Fruit fly (Drosophila melanogaster): ENCODE measurements around the gene CG42249.
A peak's percentile ranks its signal among the peaks of the same experiment; 100 is the strongest.

The CG42249 gene

DNA sequence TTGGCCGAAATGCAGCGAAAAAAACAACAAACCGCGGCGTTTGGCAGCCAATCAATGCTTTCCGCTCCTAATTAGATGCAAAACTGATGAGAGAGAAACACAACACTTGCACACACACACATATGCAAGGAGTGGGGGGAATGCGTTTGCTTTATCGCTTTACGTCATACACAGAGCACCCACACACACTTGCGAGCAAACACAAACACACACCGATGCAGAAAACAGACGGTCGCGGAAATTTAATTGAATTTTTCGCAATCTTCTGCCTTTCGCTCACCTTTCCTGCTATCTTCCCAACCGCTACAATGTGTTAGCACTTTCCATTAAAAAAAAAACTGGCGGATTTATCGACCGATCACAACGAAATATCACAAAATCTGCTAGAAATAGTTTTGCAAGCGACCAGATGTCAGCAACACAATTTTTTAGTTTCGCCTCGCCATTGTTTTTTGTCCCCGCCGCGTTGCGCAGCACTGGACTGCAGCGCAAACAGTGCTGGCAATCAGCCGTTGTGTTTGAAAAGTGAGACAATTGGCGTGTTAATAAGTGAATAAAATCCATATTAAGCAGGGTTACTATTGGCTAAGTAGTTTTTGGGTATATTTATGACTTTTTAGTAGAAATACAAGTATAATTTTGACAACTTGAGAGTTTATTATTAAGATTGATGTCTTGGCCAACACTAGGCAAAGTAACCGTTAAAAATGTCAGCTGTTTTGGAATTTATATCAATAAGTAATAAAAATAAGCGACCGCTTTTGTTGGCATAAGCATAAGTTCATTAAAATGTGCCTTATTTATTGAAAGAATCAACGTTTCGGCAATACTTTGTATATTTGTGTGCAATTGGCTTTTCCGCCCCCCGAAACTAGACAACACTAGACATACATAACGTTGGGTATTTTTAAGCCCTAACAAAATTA is 40.8 kb downstream of the CG42249 start, which contains the start of gene Klp10A (continued):
- TF ChIP-seq vfl (GFP tag; optimal IDR thresholded peaks at IDR 0.05), result no peak
- no peak for TF ChIP-seq Mrtf (GFP tag; IDR thresholded peaks at IDR 0.05)
- no peak for TF ChIP-seq jigr1 (GFP tag; IDR thresholded peaks at IDR 0.05)
- no peak for TF ChIP-seq Oli (tag; optimal IDR thresholded peaks at IDR 0.05)
- no peak for TF ChIP-seq BtbVII (GFP tag; optimal IDR thresholded peaks at IDR 0.05)
- peak; percentile 1 for TF ChIP-seq CG4854 (GFP tag; optimal IDR thresholded peaks at IDR 0.05)
- no peak for TF ChIP-seq CG13296 (GFP tag; optimal IDR thresholded peaks at IDR 0.05)
- TF ChIP-seq Awh (GFP tag; IDR thresholded peaks at IDR 0.05), result no peak
- TF ChIP-seq emc (GFP tag; optimal IDR thresholded peaks at IDR 0.05), result no peak
- peak; percentile 47 for TF ChIP-seq CG17186 (GFP tag; optimal IDR thresholded peaks at IDR 0.05)
- TF ChIP-seq grn (GFP tag; optimal IDR thresholded peaks at IDR 0.05), result no peak
- TF ChIP-seq CG14710 (tag; optimal IDR thresholded peaks at IDR 0.05), result no peak
- no peak for TF ChIP-seq CG15073 (GFP tag; optimal IDR thresholded peaks at IDR 0.05)
- no peak for TF ChIP-seq CkIIα-i1 (GFP tag; IDR thresholded peaks at IDR 0.05)
- no peak for TF ChIP-seq tio (GFP tag; optimal IDR thresholded peaks at IDR 0.05)
- TF ChIP-seq CG9437 (GFP tag; optimal IDR thresholded peaks at IDR 0.05), result peak; percentile 3
- TF ChIP-seq Fer1 (GFP tag; optimal IDR thresholded peaks at IDR 0.05), result no peak
- no peak for TF ChIP-seq kay (GFP tag; optimal IDR thresholded peaks at IDR 0.05)
- no peak for TF ChIP-seq CG6765 (GFP tag; optimal IDR thresholded peaks at IDR 0.05)
- no peak for TF ChIP-seq fru (optimal IDR thresholded peaks at IDR 0.05)
- TF ChIP-seq B-H2 (GFP tag; optimal IDR thresholded peaks at IDR 0.05), result no peak
- TF ChIP-seq CG12391 (tag; optimal IDR thresholded peaks at IDR 0.05), result no peak
- no peak for TF ChIP-seq ash1 (GFP tag; optimal IDR thresholded peaks at IDR 0.05)
- TF ChIP-seq fu2 (GFP tag; optimal IDR thresholded peaks at IDR 0.05), result no peak
- TF ChIP-seq bab2 (GFP tag; optimal IDR thresholded peaks at IDR 0.05), result no peak
- TF ChIP-seq cg (GFP tag; optimal IDR thresholded peaks at IDR 0.05), result peak; percentile 91
- no peak for TF ChIP-seq Dip2 (GFP tag; IDR thresholded peaks at IDR 0.05)
- TF ChIP-seq psq (GFP tag; optimal IDR thresholded peaks at IDR 0.05), result no peak
- TF ChIP-seq bigmax (GFP tag; optimal IDR thresholded peaks at IDR 0.05), result no peak
- TF ChIP-seq CG12071 (GFP tag; optimal IDR thresholded peaks at IDR 0.05), result no peak
- no peak for TF ChIP-seq peb (GFP tag; IDR thresholded peaks at IDR 0.05)
- peak; percentile 71 for TF ChIP-seq Med (GFP tag)
- no peak for TF ChIP-seq CG12769 (tag; optimal IDR thresholded peaks at IDR 0.05)
- TF ChIP-seq Deaf1 (tag; optimal IDR thresholded peaks at IDR 0.05), result no peak
- no peak for TF ChIP-seq lola (GFP tag; optimal IDR thresholded peaks at IDR 0.05)
- TF ChIP-seq ara (GFP tag; IDR thresholded peaks at IDR 0.05), result no peak
- no peak for TF ChIP-seq HLH54F (GFP tag; optimal IDR thresholded peaks at IDR 0.05)
- TF ChIP-seq CG5180 (GFP tag; optimal IDR thresholded peaks at IDR 0.05), result no peak
- no peak for TF ChIP-seq CG11093 (GFP tag; IDR thresholded peaks at IDR 0.05)
- TF ChIP-seq mirr (GFP tag; optimal IDR thresholded peaks at IDR 0.05), result no peak
- TF ChIP-seq Dll (GFP tag; IDR thresholded peaks at IDR 0.05; ENCODE audit: partially characterized antibody), result no peak
- no peak for TF ChIP-seq onecut (GFP tag; IDR thresholded peaks at IDR 0.05)
- TF ChIP-seq CG4820 (GFP tag; optimal IDR thresholded peaks at IDR 0.05), result no peak
- TF ChIP-seq Taf1 (GFP tag; IDR thresholded peaks at IDR 0.05), result no peak
- no peak for TF ChIP-seq CG17802 (tag; optimal IDR thresholded peaks at IDR 0.05)
- TF ChIP-seq CG18476 (GFP tag; optimal IDR thresholded peaks at IDR 0.05), result no peak
- peak; percentile 31 for TF ChIP-seq CG1603 (tag; optimal IDR thresholded peaks at IDR 0.05)
- peak in 1 of 2 experiments; percentile 76 for TF ChIP-seq crp (GFP tag; optimal IDR thresholded peaks at IDR 0.05)
- TF ChIP-seq Gsc (GFP tag; IDR thresholded peaks at IDR 0.05), result no peak
- TF ChIP-seq az2 (GFP tag; optimal IDR thresholded peaks at IDR 0.05), result no peak

All from whole organism, embryonic.